Worm (Caenorhabditis elegans) whole organism, young adult: ENCODE results near the gene F01G10.5.

Experiments used
- B0035.1 ChIP-seq: sonication (generic microtip); optimal IDR thresholded peaks from 2 replicates; lab custom pipeline; 2016; ENCODE audit warnings: missing genetic modification characterization, mild to moderate bottlenecking, missing compliant biosample characterization, missing genotype, missing genetic modification reagents
- B0336.3 ChIP-seq: fragments of 200-800 bp; sonication (Bioruptor generic); IDR thresholded peaks from 2 replicates; pipeline ENCODE4 v1.3.6; 2022; ENCODE audit warnings: missing genetic modification characterization, missing compliant biosample characterization
- D2030.7 ChIP-seq: fragments of 200-800 bp; sonication (Bioruptor generic); IDR thresholded peaks from 2 replicates; pipeline ENCODE4 v1.3.6; 2022; ENCODE audit warnings: missing genetic modification reagents, missing genetic modification characterization, missing compliant biosample characterization
- F22D6.2 ChIP-seq: sonication (generic microtip); optimal IDR thresholded peaks from 2 replicates; lab custom pipeline; 2016; ENCODE audit warnings: mild to moderate bottlenecking, missing genetic modification characterization, missing compliant biosample characterization
- F33H1.4 ChIP-seq: fragments of 200-800 bp; sonication (Bioruptor generic); IDR thresholded peaks from 2 replicates; pipeline ENCODE4 v1.3.6; 2022; ENCODE audit warnings: missing genetic modification reagents, missing genetic modification characterization, missing compliant biosample characterization
- F37B4.10 ChIP-seq: fragments of 200-800 bp; sonication (Bioruptor generic); IDR thresholded peaks from 2 replicates; pipeline ENCODE4 v1.3.6; 2022; ENCODE audit warnings: missing genetic modification characterization, missing compliant biosample characterization
- F52B5.7 ChIP-seq: sonication (generic microtip); optimal IDR thresholded peaks from 2 replicates; lab custom pipeline; 2016; ENCODE audit warnings: mild to moderate bottlenecking, missing genetic modification characterization, missing compliant biosample characterization
- F55B11.4 ChIP-seq: sonication (generic microtip); optimal IDR thresholded peaks from 2 replicates; lab custom pipeline; 2016; ENCODE audit warnings: missing compliant biosample characterization, missing genetic modification characterization, borderline replicate concordance; ENCODE audit not compliant: insufficient read depth
- F57A8.1 ChIP-seq: fragments of 200-800 bp; sonication (Bioruptor generic); optimal IDR thresholded peaks from 2 replicates; lab custom pipeline; 2018; ENCODE audit warnings: mild to moderate bottlenecking, missing genetic modification characterization, moderate library complexity, missing compliant biosample characterization
- K11D2.4 ChIP-seq: fragments of 200-800 bp; sonication (Bioruptor generic); IDR thresholded peaks from 2 replicates; pipeline ENCODE4 v1.3.6; 2022; ENCODE audit warnings: missing genetic modification reagents, missing genetic modification characterization, missing compliant biosample characterization
- K12H6.12 ChIP-seq: fragments of 200-800 bp; sonication (Bioruptor generic); optimal IDR thresholded peaks from 2 replicates; lab custom pipeline; 2018; ENCODE audit warnings: mild to moderate bottlenecking, missing genetic modification characterization, missing compliant biosample characterization
- T07F8.4 ChIP-seq: sonication (generic microtip); optimal IDR thresholded peaks from 2 replicates; lab custom pipeline; 2016; ENCODE audit warnings: mild to moderate bottlenecking, missing genetic modification characterization, moderate library complexity, missing compliant biosample characterization
- Y53F4B.3 ChIP-seq: fragments of 200-800 bp; sonication (Bioruptor generic); IDR thresholded peaks from 2 replicates; pipeline ENCODE4 v1.3.6; 2022; ENCODE audit warnings: missing genetic modification reagents, missing genetic modification characterization, missing compliant biosample characterization
- Y56A3A.18 ChIP-seq: fragments of 200-800 bp; sonication (Bioruptor generic); IDR thresholded peaks from 2 replicates; pipeline ENCODE4 v1.3.6; 2022; ENCODE audit warnings: missing genetic modification reagents, missing genetic modification characterization, missing compliant biosample characterization
- Y67H2A.10 ChIP-seq: fragments of 200-800 bp; sonication (Bioruptor generic); conservative IDR thresholded peaks from 2 replicates; pipeline ENCODE4 v1.3.6; 2022; ENCODE audit warnings: missing genetic modification reagents, missing genetic modification characterization, missing compliant biosample characterization
- ZK185.1 ChIP-seq: sonication (generic microtip); optimal IDR thresholded peaks from 2 replicates; lab custom pipeline; 2016; ENCODE audit warnings: mild to moderate bottlenecking, missing genetic modification characterization, missing compliant biosample characterization; ENCODE audit not compliant: poor library complexity, severe bottlenecking
- aptf-2 ChIP-seq: fragments of 200-800 bp; sonication (Bioruptor generic); conservative IDR thresholded peaks from 2 replicates; pipeline ENCODE4 v1.3.6; 2022; ENCODE audit warnings: missing genetic modification reagents, missing genetic modification characterization, missing compliant biosample characterization
- aptf-3 ChIP-seq: fragments of 200-800 bp; sonication (Bioruptor generic); IDR thresholded peaks from 2 replicates; pipeline ENCODE4 v1.3.6; 2022; ENCODE audit warnings: missing genetic modification characterization, missing compliant biosample characterization
- atf-7 ChIP-seq: sonication (generic microtip); optimal IDR thresholded peaks from 2 replicates; lab custom pipeline; 2017; ENCODE audit warnings: mild to moderate bottlenecking, missing genetic modification characterization, missing compliant biosample characterization
- athp-1 ChIP-seq: sonication (generic microtip); optimal IDR thresholded peaks from 2 replicates; lab custom pipeline; 2017; ENCODE audit warnings: mild to moderate bottlenecking, missing genetic modification characterization, missing compliant biosample characterization
- bed-1 ChIP-seq: fragments of 200-800 bp; sonication (Bioruptor generic); IDR thresholded peaks from 2 replicates; pipeline ENCODE4 v1.3.6; 2022; ENCODE audit warnings: missing genetic modification reagents, missing genetic modification characterization, missing compliant biosample characterization
- bed-2 ChIP-seq: fragments of 200-800 bp; sonication (Bioruptor generic); IDR thresholded peaks from 2 replicates; pipeline ENCODE4 v1.3.6; 2022; ENCODE audit warnings: missing genetic modification reagents, missing genetic modification characterization, missing compliant biosample characterization
- ceh-27 ChIP-seq: fragments of 200-800 bp; sonication (Bioruptor generic); optimal IDR thresholded peaks from 2 replicates; lab custom pipeline; 2018; ENCODE audit warnings: mild to moderate bottlenecking, missing genetic modification characterization, moderate library complexity, missing compliant biosample characterization
- chd-7 ChIP-seq: sonication (generic microtip); optimal IDR thresholded peaks from 2 replicates; lab custom pipeline; 2016; ENCODE audit warnings: mild to moderate bottlenecking, missing genetic modification characterization, moderate library complexity, missing compliant biosample characterization
- dpff-1 ChIP-seq: sonication (generic microtip); optimal IDR thresholded peaks from 2 replicates; lab custom pipeline; 2017; ENCODE audit warnings: mild to moderate bottlenecking, missing genetic modification characterization, missing compliant biosample characterization
- gei-17 ChIP-seq: fragments of 200-800 bp; sonication (Bioruptor generic); optimal IDR thresholded peaks from 2 replicates; lab custom pipeline; 2018; ENCODE audit warnings: mild to moderate bottlenecking, missing genetic modification characterization, missing compliant biosample characterization
- lag-1 ChIP-seq: fragments of 200-800 bp; sonication (Bioruptor generic); IDR thresholded peaks from 2 replicates; pipeline ENCODE4 v1.3.6; 2022; ENCODE audit warnings: missing genetic modification reagents, missing genetic modification characterization, missing compliant biosample characterization
- lin-40 ChIP-seq: sonication (generic microtip); optimal IDR thresholded peaks from 2 replicates; lab custom pipeline; 2016; ENCODE audit warnings: missing genetic modification characterization, mild to moderate bottlenecking, missing compliant biosample characterization, missing genotype, missing genetic modification reagents
- lin-54 ChIP-seq: fragments of 200-800 bp; sonication (Bioruptor generic); optimal IDR thresholded peaks from 2 replicates; lab custom pipeline; 2018; ENCODE audit warnings: mild to moderate bottlenecking, missing genetic modification characterization, missing compliant biosample characterization
- lir-1 ChIP-seq: fragments of 200-800 bp; sonication (Bioruptor generic); conservative IDR thresholded peaks from 2 replicates; pipeline ENCODE4 v1.3.6; 2022; ENCODE audit warnings: missing genetic modification reagents, missing genetic modification characterization, missing compliant biosample characterization
- lsl-1 ChIP-seq: fragments of 200-800 bp; sonication (Bioruptor generic); optimal IDR thresholded peaks from 2 replicates; lab custom pipeline; 2018; ENCODE audit warnings: mild to moderate bottlenecking, missing genetic modification characterization, moderate library complexity, missing compliant biosample characterization
- madf-6 ChIP-seq: fragments of 200-800 bp; sonication (Bioruptor generic); IDR thresholded peaks from 2 replicates; pipeline ENCODE4 v1.3.6; 2022; ENCODE audit warnings: missing genetic modification reagents, missing genetic modification characterization, missing compliant biosample characterization
- nfya-1 ChIP-seq: sonication (generic microtip); optimal IDR thresholded peaks from 2 replicates; lab custom pipeline; 2017; ENCODE audit warnings: antibody characterized with exemption, missing compliant biosample characterization, missing genetic modification characterization, borderline replicate concordance; ENCODE audit not compliant: insufficient read depth
- nfyb-1 ChIP-seq: fragments of 200-800 bp; sonication (Bioruptor generic); IDR thresholded peaks from 2 replicates; pipeline ENCODE4 v1.3.6; 2022; ENCODE audit warnings: missing genetic modification reagents, missing genetic modification characterization, missing compliant biosample characterization
- nhr-80 ChIP-seq: sonication (generic microtip); optimal IDR thresholded peaks from 2 replicates; lab custom pipeline; 2016; ENCODE audit warnings: missing genetic modification characterization, missing compliant biosample characterization
- nhr-90 ChIP-seq: sonication (generic microtip); optimal IDR thresholded peaks from 2 replicates; lab custom pipeline; 2016; ENCODE audit warnings: missing genotype, mild to moderate bottlenecking, missing genetic modification characterization, missing compliant biosample characterization
- repo-1 ChIP-seq: sonication (generic microtip); optimal IDR thresholded peaks from 2 replicates; lab custom pipeline; 2017; ENCODE audit warnings: mild to moderate bottlenecking, missing genetic modification characterization, missing compliant biosample characterization
- rpc-1 ChIP-seq, 2 experiments: fragments of 150-350 bp in 1 of 2; sonication (generic microtip) in 1 of 2; optimal IDR thresholded peaks; 2 replicates each; lab custom pipeline; 2014 to 2018; ENCODE audit warnings: missing biosample characterization in 1 of 2, missing genetic modification characterization in 1 of 2, missing genetic modification reagents in 1 of 2, missing genotype in 1 of 2
- sea-2 ChIP-seq: fragments of 200-800 bp; sonication (Bioruptor generic); IDR thresholded peaks from 2 replicates; pipeline ENCODE4 v1.3.6; 2022; ENCODE audit warnings: missing genetic modification characterization, missing compliant biosample characterization
- snpc-1.1 ChIP-seq: sonication (generic microtip); optimal IDR thresholded peaks from 2 replicates; lab custom pipeline; 2017; ENCODE audit warnings: missing genetic modification characterization, mild to moderate bottlenecking, missing compliant biosample characterization, antibody characterized with exemption, moderate library complexity, missing genotype, missing genetic modification reagents; ENCODE audit not compliant: insufficient read depth
- snpc-3.4 ChIP-seq: sonication (generic microtip); optimal IDR thresholded peaks from 2 replicates; lab custom pipeline; 2017; ENCODE audit warnings: missing genetic modification characterization, mild to moderate bottlenecking, missing compliant biosample characterization, antibody characterized with exemption, moderate library complexity, missing genotype, missing genetic modification reagents
- somi-1 ChIP-seq: fragments of 200-800 bp; sonication (Bioruptor generic); optimal IDR thresholded peaks from 2 replicates; lab custom pipeline; 2018; ENCODE audit warnings: mild to moderate bottlenecking, missing genetic modification characterization, missing compliant biosample characterization
- sptf-2 ChIP-seq: fragments of 200-800 bp; sonication (Bioruptor generic); optimal IDR thresholded peaks from 2 replicates; lab custom pipeline; 2018; ENCODE audit warnings: mild to moderate bottlenecking, missing genetic modification characterization, missing compliant biosample characterization
- tbx-9 ChIP-seq: sonication (generic microtip); optimal IDR thresholded peaks from 2 replicates; lab custom pipeline; 2016; ENCODE audit warnings: borderline replicate concordance, missing genetic modification characterization, inconsistent platforms, missing compliant biosample characterization
- tlf-1 ChIP-seq: fragments of 200-800 bp; sonication (Bioruptor generic); optimal IDR thresholded peaks from 2 replicates; lab custom pipeline; 2018; ENCODE audit warnings: mild to moderate bottlenecking, missing genetic modification characterization, missing compliant biosample characterization
- unc-130 ChIP-seq: sonication (generic microtip); optimal IDR thresholded peaks from 2 replicates; lab custom pipeline; 2016; ENCODE audit warnings: missing genetic modification reagents, missing genetic modification characterization, missing compliant biosample characterization
- ztf-25 ChIP-seq: fragments of 200-800 bp; sonication (Bioruptor generic); IDR thresholded peaks from 2 replicates; pipeline ENCODE4 v1.3.6; 2022; ENCODE audit warnings: missing genetic modification reagents, missing genetic modification characterization, missing compliant biosample characterization
- ztf-26 ChIP-seq: sonication (generic microtip); optimal IDR thresholded peaks from 2 replicates; lab custom pipeline; 2017; ENCODE audit warnings: missing genetic modification characterization, missing compliant biosample characterization

Gene F01G10.5

DNA sequence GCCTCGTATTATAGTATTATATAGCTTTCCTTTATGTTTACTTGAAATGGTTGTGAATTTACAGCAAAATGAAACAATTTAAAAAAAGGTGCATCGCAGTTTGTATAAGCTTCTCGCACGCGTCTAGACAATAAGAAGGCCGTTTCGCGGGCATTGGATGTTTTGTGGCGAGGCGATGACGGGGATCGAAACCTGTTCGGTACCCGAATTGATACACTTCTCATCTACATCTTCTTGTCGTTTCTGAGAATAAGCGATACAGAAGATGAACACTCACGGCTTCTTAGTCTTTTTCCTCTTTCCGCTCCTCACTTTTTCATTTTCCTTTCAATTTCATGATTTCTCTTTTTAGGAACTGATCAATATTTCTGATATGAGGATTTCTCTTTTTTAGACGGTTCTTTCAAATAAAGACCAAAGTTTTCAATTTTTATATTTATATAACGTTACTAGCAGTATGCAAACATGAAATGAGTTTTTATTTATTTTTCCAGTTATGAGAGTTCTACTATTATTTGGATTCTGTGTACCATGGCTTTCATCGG, 14.9 kb upstream of the F01G10.5 start, which contains the start of gene F01G10.10 (continued):
- TF ChIP-seq ZK185.1 (tag; lab: Kevin White, UChicago) (no peak), dpff-1 (tag; lab: Kevin White, UChicago) (no peak), K11D2.4 (GFP tag; lab: Robert Waterston, UW) (no peak), aptf-2 (GFP tag; lab: Robert Waterston, UW) (no peak), D2030.7 (GFP tag; lab: Robert Waterston, UW) (peak; percentile 43), sptf-2 (GFP tag; lab: Kevin White, UChicago) (no peak), ztf-25 (GFP tag; lab: Robert Waterston, UW) (0 out of 2 replicates have a peak, but pooled peaks have one; percentile 64), repo-1 (tag; lab: Kevin White, UChicago) (no peak), sea-2 (GFP tag; lab: Robert Waterston, UW) (no peak), B0035.1 (tag; lab: Kevin White, UChicago) (no peak), Y53F4B.3 (GFP tag; lab: Robert Waterston, UW) (no peak), lsl-1 (GFP tag; lab: Kevin White, UChicago) (no peak), snpc-1.1 (tag; lab: Kevin White, UChicago) (no peak), nhr-80 (no peak), bed-2 (no peak), F57A8.1 (GFP tag; lab: Kevin White, UChicago) (no peak), lin-40 (tag; lab: Kevin White, UChicago) (peak; percentile 20), gei-17 (GFP tag; lab: Kevin White, UChicago) (no peak), ztf-26 (tag; lab: Kevin White, UChicago) (peak; percentile 7), F55B11.4 (tag; lab: Kevin White, UChicago) (no peak), lag-1 (no peak), F52B5.7 (tag; lab: Kevin White, UChicago) (no peak), chd-7 (tag; lab: Kevin White, UChicago) (peak; percentile 46), K12H6.12 (tag; lab: Kevin White, UChicago) (no peak), Y56A3A.18 (GFP tag; lab: Robert Waterston, UW) (no peak), lin-54 (GFP tag; lab: Kevin White, UChicago) (peak; percentile 30), snpc-3.4 (tag; lab: Kevin White, UChicago) (no peak), F22D6.2 (no peak), athp-1 (tag; lab: Kevin White, UChicago) (no peak), tbx-9 (tag; lab: Kevin White, UChicago) (no peak), T07F8.4 (tag; lab: Kevin White, UChicago) (no peak), Y67H2A.10 (GFP tag; lab: Robert Waterston, UW) (no peak), B0336.3 (GFP tag; lab: Robert Waterston, UW) (peak; percentile 86), F33H1.4 (GFP tag; lab: Robert Waterston, UW) (peak; percentile 25; the same call in 1 of the 2 replicates), lir-1 (GFP tag; lab: Robert Waterston, UW) (no peak), atf-7 (tag; lab: Kevin White, UChicago) (no peak), unc-130 (no peak), rpc-1 (optimal IDR thresholded peaks at IDR 0.05; lab: Kevin White, UChicago) (no peak), rpc-1 (tag; optimal IDR thresholded peaks at IDR 0.05; lab: Kevin White, UChicago) (no peak), nhr-90 (tag; lab: Kevin White, UChicago) (peak; percentile 8), somi-1 (GFP tag; lab: Kevin White, UChicago) (no peak), ceh-27 (GFP tag; lab: Kevin White, UChicago) (no peak), aptf-3 (GFP tag; lab: Robert Waterston, UW) (no peak), nfyb-1 (GFP tag; lab: Robert Waterston, UW) (peak; percentile 10; the same call in 1 of the 2 replicates), F37B4.10 (GFP tag; lab: Robert Waterston, UW) (0 out of 2 replicates have a peak, but pooled peaks have one; percentile 43), madf-6 (GFP tag; lab: Robert Waterston, UW) (peak; percentile 74), tlf-1 (GFP tag; lab: Kevin White, UChicago) (peak; percentile 21), bed-1 (GFP tag; lab: Robert Waterston, UW) (no peak), nfya-1 (no peak)
